Worm (Caenorhabditis elegans): ENCODE data around the gene Y39A1A.9.
A peak's percentile ranks its signal among the peaks of the same experiment; 100 is the strongest.

Y39A1A.9 gene

ce11 chrIII:10592074-10592473 lies 41.2 kb downstream of the Y39A1A.9 start:
- TF ChIP-seq nhr-77 (tag; optimal IDR thresholded peaks at IDR 0.05) (no peak), unc-62 (GFP tag; optimal IDR thresholded peaks at IDR 0.05) (no peak), mab-5 (tag; optimal IDR thresholded peaks at IDR 0.05) (no peak), snpc-4 (tag; optimal IDR thresholded peaks at IDR 0.05) (no peak), gmeb-1 (tag; optimal IDR thresholded peaks at IDR 0.05) (no peak), nhr-6 (tag; optimal IDR thresholded peaks at IDR 0.05) (no peak), ztf-11 (tag; optimal IDR thresholded peaks at IDR 0.05) (no peak), C34F6.9 (tag; optimal IDR thresholded peaks at IDR 0.05) (no peak), unc-55 (GFP tag; optimal IDR thresholded peaks at IDR 0.05) (no peak), nhr-10 (tag; optimal IDR thresholded peaks at IDR 0.05) (no peak), nhr-12 (tag; optimal IDR thresholded peaks at IDR 0.05) (no peak), nhr-129 (tag; optimal IDR thresholded peaks at IDR 0.05) (no peak), nhr-11 (tag; optimal IDR thresholded peaks at IDR 0.05) (no peak), Y55F3AM.14 (GFP tag; optimal IDR thresholded peaks at IDR 0.05) (no peak), ceh-82 (tag; optimal IDR thresholded peaks at IDR 0.05) (no peak), elt-1 (tag; optimal IDR thresholded peaks at IDR 0.05) (no peak)

ce11 chrIII:10586243-10586642 lies 47.1 kb downstream of the Y39A1A.9 start, which contains the start of gene Y45F3A.5:
TSS of gene Y45F3A.5 (minus strand) at chrIII:10586343.
- TF ChIP-seq sem-4 (tag; optimal IDR thresholded peaks at IDR 0.05), result no peak
- TF ChIP-seq nhr-23 (tag; optimal IDR thresholded peaks at IDR 0.05), result no peak
- no peak for TF ChIP-seq lin-13 (GFP tag; optimal IDR thresholded peaks at IDR 0.05)
- TF ChIP-seq ZK546.5 (tag; optimal IDR thresholded peaks at IDR 0.05), result no peak
- TF ChIP-seq lsy-2 (tag; optimal IDR thresholded peaks at IDR 0.05), result no peak
- TF ChIP-seq dmd-4 (tag; optimal IDR thresholded peaks at IDR 0.05), result no peak
- TF ChIP-seq nhr-21 (tag; optimal IDR thresholded peaks at IDR 0.05), result no peak
- TF ChIP-seq nhr-11 (tag; optimal IDR thresholded peaks at IDR 0.05), result no peak
- TF ChIP-seq nhr-237 (tag; optimal IDR thresholded peaks at IDR 0.05), result no peak
- no peak for TF ChIP-seq egl-27 (tag; optimal IDR thresholded peaks at IDR 0.05)
- no peak for TF ChIP-seq ztf-1 (GFP tag; conservative IDR thresholded peaks at IDR 0.05)
- TF ChIP-seq nhr-77 (tag; optimal IDR thresholded peaks at IDR 0.05), result no peak
- no peak for TF ChIP-seq ceh-82 (tag; optimal IDR thresholded peaks at IDR 0.05)
- TF ChIP-seq F13H6.1 (tag; optimal IDR thresholded peaks at IDR 0.05), result no peak
- TF ChIP-seq ama-1 (optimal IDR thresholded peaks at IDR 0.05), result no peak
- TF ChIP-seq nhr-6 (tag; optimal IDR thresholded peaks at IDR 0.05), result no peak
- TF ChIP-seq aly-2 (tag; optimal IDR thresholded peaks at IDR 0.05), result no peak

DNA sequence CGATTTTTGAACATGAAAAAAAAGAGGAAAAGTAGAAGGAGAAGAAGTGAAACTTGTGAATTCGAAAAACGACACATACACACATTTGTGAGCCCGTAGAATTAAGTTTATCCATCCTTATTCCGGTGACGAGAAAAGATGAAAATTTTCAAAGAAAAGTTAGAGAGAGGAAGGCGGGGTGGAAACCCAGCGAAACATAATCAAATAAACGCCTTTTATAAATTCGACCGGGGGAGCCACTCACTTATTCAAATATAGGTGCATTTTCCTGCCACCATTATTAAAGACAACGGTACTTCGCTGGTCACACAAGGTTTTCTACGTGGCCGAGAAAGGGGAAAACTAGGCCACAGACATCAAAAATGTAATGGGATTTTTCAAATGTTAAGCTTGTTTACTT lies 49.8 kb downstream of the Y39A1A.9 start:
- TF ChIP-seq F13H6.1 (tag; optimal IDR thresholded peaks at IDR 0.05) (no peak), C34F6.9 (tag; optimal IDR thresholded peaks at IDR 0.05) (no peak), sem-4 (tag; optimal IDR thresholded peaks at IDR 0.05) (no peak), alr-1 (tag; optimal IDR thresholded peaks at IDR 0.05) (no peak), lsy-2 (tag; optimal IDR thresholded peaks at IDR 0.05) (no peak), fos-1 (tag; optimal IDR thresholded peaks at IDR 0.05) (no peak), lin-13 (GFP tag; optimal IDR thresholded peaks at IDR 0.05) (no peak), nhr-12 (tag; optimal IDR thresholded peaks at IDR 0.05) (no peak), egl-27 (tag; optimal IDR thresholded peaks at IDR 0.05) (no peak), sma-9 (GFP tag; optimal IDR thresholded peaks at IDR 0.05) (no peak), sma-9 (tag; optimal IDR thresholded peaks at IDR 0.05) (no peak), R02D3.7 (tag; optimal IDR thresholded peaks at IDR 0.05) (no peak), nhr-21 (tag; optimal IDR thresholded peaks at IDR 0.05) (no peak), skn-1 (tag; optimal IDR thresholded peaks at IDR 0.05) (no peak), unc-55 (GFP tag; optimal IDR thresholded peaks at IDR 0.05) (no peak), ceh-16 (tag; optimal IDR thresholded peaks at IDR 0.05) (no peak), zag-1 (tag; optimal IDR thresholded peaks at IDR 0.05) (no peak), nhr-129 (tag; optimal IDR thresholded peaks at IDR 0.05) (no peak), nhr-23 (tag; optimal IDR thresholded peaks at IDR 0.05) (no peak)

DNA sequence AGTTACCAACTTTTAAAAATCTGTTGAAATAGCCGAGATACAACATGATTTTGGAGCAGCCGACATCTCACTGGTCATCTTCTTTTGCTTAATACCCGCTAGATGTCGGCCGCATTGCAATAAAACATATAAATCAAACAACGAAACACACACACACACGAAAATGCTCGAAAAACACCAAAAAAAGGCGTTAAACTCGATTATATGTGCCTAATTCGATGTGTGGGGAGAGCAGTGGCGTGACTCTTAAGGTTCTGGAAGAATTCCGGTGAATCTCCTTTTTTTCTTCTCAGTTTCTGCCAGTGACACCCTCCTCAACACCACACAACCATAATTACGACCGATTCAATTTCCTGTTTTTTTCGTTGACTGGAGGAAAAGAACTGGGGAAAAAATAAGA lies 53.1 kb downstream of the Y39A1A.9 start:
- TF ChIP-seq nhr-10 (tag; optimal IDR thresholded peaks at IDR 0.05), result no peak
- TF ChIP-seq snpc-4 (tag; optimal IDR thresholded peaks at IDR 0.05), result peak; percentile 1
